Worm (Caenorhabditis elegans) whole organism, mixed stage, embryonic: ENCODE measurements around the gene F26F12.5.

Experiments used
- ces-1 ChIP-seq: fragments of 150-350 bp; optimal IDR thresholded peaks from 2 replicates; lab custom pipeline; 2014; ENCODE audit warnings: missing biosample characterization, missing genetic modification reagents, missing genetic modification characterization
- elt-1 ChIP-seq: sonication (generic microtip); optimal IDR thresholded peaks from 2 replicates; lab custom pipeline; 2017; ENCODE audit warnings: missing genetic modification characterization, mild to moderate bottlenecking, missing compliant biosample characterization, antibody characterized with exemption, moderate library complexity, borderline replicate concordance; ENCODE audit not compliant: insufficient read depth
- elt-3 ChIP-seq: fragments of 150-350 bp; optimal IDR thresholded peaks from 2 replicates; lab custom pipeline; 2014; ENCODE audit warnings: missing biosample characterization, missing genetic modification characterization
- lin-13 ChIP-seq: fragments of 150-350 bp; optimal IDR thresholded peaks from 2 replicates; lab custom pipeline; 2014; ENCODE audit warnings: missing biosample characterization, missing genetic modification characterization
- lsy-2 ChIP-seq: fragments of 150-350 bp; optimal IDR thresholded peaks from 2 replicates; lab custom pipeline; 2014; ENCODE audit warnings: missing biosample characterization, missing genetic modification characterization
- mab-5 ChIP-seq: fragments of 150-350 bp; optimal IDR thresholded peaks from 2 replicates; lab custom pipeline; 2014; ENCODE audit warnings: missing biosample characterization, missing genetic modification characterization
- nhr-12 ChIP-seq: fragments of 150-350 bp; optimal IDR thresholded peaks from 2 replicates; lab custom pipeline; 2014; ENCODE audit warnings: missing biosample characterization, missing genetic modification characterization
- nhr-237 ChIP-seq: fragments of 150-350 bp; optimal IDR thresholded peaks from 2 replicates; lab custom pipeline; 2014; ENCODE audit warnings: missing biosample characterization, missing genetic modification characterization
- nhr-28 ChIP-seq: fragments of 150-350 bp; optimal IDR thresholded peaks from 2 replicates; lab custom pipeline; 2014; ENCODE audit warnings: missing biosample characterization, missing genetic modification characterization
- snpc-4 ChIP-seq: fragments of 150-350 bp; optimal IDR thresholded peaks from 2 replicates; lab custom pipeline; 2014; ENCODE audit warnings: missing biosample characterization, missing genetic modification characterization
- unc-120 ChIP-seq: sonication (generic microtip); optimal IDR thresholded peaks from 2 replicates; lab custom pipeline; 2017; ENCODE audit warnings: missing genetic modification characterization, missing compliant biosample characterization; ENCODE audit not compliant: poor library complexity, severe bottlenecking
- unc-39 ChIP-seq: fragments of 150-350 bp; optimal IDR thresholded peaks from 2 replicates; lab custom pipeline; 2014; ENCODE audit warnings: missing biosample characterization, missing genetic modification characterization
- unc-62 ChIP-seq: fragments of 150-350 bp; optimal IDR thresholded peaks from 2 replicates; lab custom pipeline; 2014; ENCODE audit warnings: missing biosample characterization, missing genetic modification reagents, missing genetic modification characterization
- ztf-11 ChIP-seq: fragments of 150-350 bp; optimal IDR thresholded peaks from 2 replicates; lab custom pipeline; 2014; ENCODE audit warnings: missing biosample characterization, missing genetic modification characterization

DNA sequence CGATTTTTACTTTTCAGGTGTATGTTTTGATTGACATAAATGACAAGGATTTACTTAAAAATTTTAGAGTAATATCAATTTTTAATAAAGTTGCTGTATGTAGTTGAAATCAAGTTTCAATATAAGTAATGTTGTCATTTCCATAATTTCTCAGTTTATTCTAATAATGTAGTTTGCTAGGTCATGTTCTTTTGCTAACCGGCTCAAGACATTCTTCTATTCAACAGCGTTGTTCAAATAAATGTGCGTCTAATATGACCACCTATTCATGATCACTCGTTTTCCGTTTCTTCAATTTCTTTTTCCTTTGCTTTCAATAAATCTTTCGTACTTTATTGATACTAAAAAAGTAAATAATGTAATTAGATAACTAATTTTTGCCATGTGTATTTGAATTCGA, 15.1 kb upstream of the F26F12.5 start, which contains the start of gene C02G6.3:
- TF ChIP-seq lsy-2 (tag; lab: Kevin White, UChicago), result no peak
- no peak for TF ChIP-seq unc-39 (tag; lab: Kevin White, UChicago)
- no peak for TF ChIP-seq unc-62 (GFP tag; lab: Kevin White, UChicago)
- no peak for TF ChIP-seq lin-13
- no peak for TF ChIP-seq snpc-4 (tag; lab: Kevin White, UChicago)
- no peak for TF ChIP-seq nhr-12 (tag; lab: Kevin White, UChicago)
- TF ChIP-seq ztf-11 (tag; lab: Kevin White, UChicago), result no peak
- no peak for TF ChIP-seq unc-120
- TF ChIP-seq nhr-237 (tag; lab: Kevin White, UChicago), result no peak
- no peak for TF ChIP-seq elt-1
- no peak for TF ChIP-seq mab-5
- no peak for TF ChIP-seq nhr-28 (tag; lab: Kevin White, UChicago)
- no peak for TF ChIP-seq ces-1 (GFP tag; lab: Kevin White, UChicago)
- TF ChIP-seq elt-3 (tag; lab: Kevin White, UChicago), result no peak
